Fruit fly (Drosophila melanogaster) whole organism, embryonic: ENCODE measurements around the gene mu2.
A peak's percentile ranks its signal among the peaks of the same experiment; 100 is the strongest.

Experiments used
- Atf3 ChIP-seq: fragments of 200-800 bp; sonication (Bioruptor generic); optimal IDR thresholded peaks from 3 replicates; lab custom pipeline; 2016; ENCODE audit warnings: missing biosample characterization, missing genetic modification characterization
- Atf6 ChIP-seq: fragments of 200-800 bp; sonication (Bioruptor generic); IDR thresholded peaks from 2 replicates; pipeline ENCODE4 v1.3.6; 2022; ENCODE audit warnings: missing biosample characterization, missing genetic modification characterization
- Awh ChIP-seq: fragments of 200-800 bp; sonication (Bioruptor generic); IDR thresholded peaks from 2 replicates; pipeline ENCODE4, ENCODE4 v1.3.6; 2022; ENCODE audit warnings: missing biosample characterization, missing genetic modification characterization
- Bgb ChIP-seq: fragments of 200-800 bp; sonication (Bioruptor generic); IDR thresholded peaks from 2 replicates; pipeline ENCODE4 v1.3.6; 2022; ENCODE audit warnings: missing biosample characterization, missing genetic modification characterization; ENCODE audit not compliant: partially characterized antibody
- CG12769 ChIP-seq: fragments of 200-800 bp; sonication (Bioruptor generic); optimal IDR thresholded peaks from 2 replicates; lab custom pipeline; 2019; ENCODE audit warnings: missing biosample characterization, mild to moderate bottlenecking, missing genetic modification characterization, moderate library complexity
- CG13894 ChIP-seq: fragments of 200-800 bp; sonication (Bioruptor generic); optimal IDR thresholded peaks from 3 replicates; lab custom pipeline; 2018; ENCODE audit warnings: missing biosample characterization, mild to moderate bottlenecking, missing genetic modification characterization, moderate library complexity
- CG16813 ChIP-seq: fragments of 200-800 bp; sonication (Bioruptor generic); IDR thresholded peaks from 3 replicates; pipeline ENCODE4 v1.3.6; 2022; ENCODE audit warnings: missing biosample characterization, missing genetic modification characterization; ENCODE audit not compliant: partially characterized antibody
- CG31365 ChIP-seq: fragments of 200-800 bp; sonication (Bioruptor generic); optimal IDR thresholded peaks from 2 replicates; lab custom pipeline; 2018; ENCODE audit warnings: missing biosample characterization, mild to moderate bottlenecking, missing genetic modification characterization
- CG34224 ChIP-seq: fragments of 200-800 bp; sonication (Bioruptor generic); IDR thresholded peaks from 3 replicates; pipeline ENCODE4 v1.3.6; 2022; ENCODE audit warnings: missing biosample characterization, missing genetic modification characterization; ENCODE audit not compliant: partially characterized antibody
- CG3838 ChIP-seq: fragments of 200-800 bp; sonication (Bioruptor generic); optimal IDR thresholded peaks from 3 replicates; lab custom pipeline; 2016; ENCODE audit warnings: missing biosample characterization, missing genetic modification characterization
- CG5180 ChIP-seq: fragments of 200-800 bp; sonication (Bioruptor generic); optimal IDR thresholded peaks from 3 replicates; lab custom pipeline; 2017; ENCODE audit warnings: missing biosample characterization, missing genetic modification characterization, mild to moderate bottlenecking, moderate library complexity, missing genetic modification reagents
- CG7372 ChIP-seq: fragments of 200-800 bp; sonication (Bioruptor generic); IDR thresholded peaks from 2 replicates; pipeline ENCODE4 v1.3.6; 2022; ENCODE audit warnings: missing biosample characterization, missing genetic modification characterization
- CG8290 ChIP-seq, 3 experiments: fragments of 200-800 bp; sonication (Bioruptor generic); optimal IDR thresholded peaks; 2 replicates each; lab custom pipeline; 2016 to 2019; ENCODE audit warnings: missing biosample characterization in 3 of 3, missing genetic modification characterization in 3 of 3, mild to moderate bottlenecking in 2 of 3, moderate library complexity in 1 of 3
- CG9727 ChIP-seq: fragments of 200-800 bp; sonication (Bioruptor generic); optimal IDR thresholded peaks from 3 replicates; lab custom pipeline; 2017; ENCODE audit warnings: missing biosample characterization, mild to moderate bottlenecking, missing genetic modification characterization
- CHES-1-like ChIP-seq: fragments of 200-800 bp; sonication (Bioruptor generic); optimal IDR thresholded peaks from 2 replicates; lab custom pipeline; 2016; ENCODE audit warnings: missing biosample characterization, missing genetic modification characterization
- CTCF ChIP-seq: fragments of 200-800 bp; sonication (Bioruptor generic); optimal IDR thresholded peaks from 2 replicates; lab custom pipeline; 2017; ENCODE audit warnings: missing biosample characterization, mild to moderate bottlenecking, missing genetic modification characterization, moderate library complexity
- D19A ChIP-seq: fragments of 200-800 bp; optimal IDR thresholded peaks from 3 replicates; lab custom pipeline; 2019; ENCODE audit warnings: missing biosample characterization, mild to moderate bottlenecking, missing genetic modification characterization, moderate library complexity
- Dbx ChIP-seq: fragments of 200-800 bp; sonication (Bioruptor generic); IDR thresholded peaks from 3 replicates; pipeline ENCODE4 v1.3.6; 2022; ENCODE audit warnings: missing biosample characterization, missing genetic modification characterization
- Dll ChIP-seq: fragments of 200-800 bp; sonication (Bioruptor generic); IDR thresholded peaks from 4 replicates; pipeline ENCODE4 v1.3.6; 2022; ENCODE audit warnings: missing biosample characterization, missing genetic modification characterization; ENCODE audit not compliant: partially characterized antibody
- Ets65A ChIP-seq: fragments of 200-800 bp; sonication (Bioruptor generic); peaks from one replicate; lab custom pipeline; 2016; ENCODE audit warnings: missing biosample characterization, missing genetic modification characterization
- Fer3 ChIP-seq: fragments of 200-800 bp; sonication (Bioruptor generic); optimal IDR thresholded peaks from 2 replicates; lab custom pipeline; 2018; ENCODE audit warnings: missing biosample characterization, mild to moderate bottlenecking, missing genetic modification characterization, moderate library complexity
- HLH4C ChIP-seq: fragments of 200-800 bp; sonication (Bioruptor generic); IDR thresholded peaks from 3 replicates; pipeline ENCODE4 v1.3.6; 2022; ENCODE audit warnings: missing biosample characterization, missing genetic modification characterization; ENCODE audit not compliant: partially characterized antibody
- HmgZ ChIP-seq: fragments of 200-800 bp; sonication (Bioruptor generic); optimal IDR thresholded peaks from 2 replicates; lab custom pipeline; 2018; ENCODE audit warnings: missing biosample characterization, mild to moderate bottlenecking, missing genetic modification characterization
- Jarid2 ChIP-seq: fragments of 200-800 bp; sonication (Bioruptor generic); optimal IDR thresholded peaks from 3 replicates; lab custom pipeline; 2017; ENCODE audit warnings: mild to moderate bottlenecking, missing biosample characterization, missing genetic modification reagents, missing genetic modification characterization
- Med ChIP-seq: fragments of 200-800 bp; sonication (Bioruptor generic); peaks from one replicate; lab custom pipeline; 2016; ENCODE audit warnings: missing biosample characterization, missing genetic modification characterization, mild to moderate bottlenecking, inconsistent platforms, moderate library complexity
- Myb ChIP-seq: fragments of 200-800 bp; sonication (Bioruptor generic); optimal IDR thresholded peaks from 2 replicates; lab custom pipeline; 2016; ENCODE audit warnings: missing biosample characterization, missing genetic modification characterization
- PHDP ChIP-seq: fragments of 200-800 bp; sonication (Bioruptor generic); optimal IDR thresholded peaks from 3 replicates; lab custom pipeline; 2018; ENCODE audit warnings: missing biosample characterization, mild to moderate bottlenecking, missing genetic modification characterization, moderate library complexity
- Sry-δ ChIP-seq: fragments of 200-800 bp; sonication (Bioruptor generic); optimal IDR thresholded peaks from 2 replicates; lab custom pipeline; 2016; ENCODE audit warnings: missing biosample characterization, missing genetic modification characterization
- abd-A ChIP-seq: fragments of 200-800 bp; sonication (Bioruptor generic); optimal IDR thresholded peaks from 3 replicates; lab custom pipeline; 2019; ENCODE audit warnings: missing biosample characterization, mild to moderate bottlenecking, missing genetic modification characterization, moderate library complexity
- amos ChIP-seq: fragments of 200-800 bp; sonication (Bioruptor generic); IDR thresholded peaks from 2 replicates; pipeline ENCODE4 v1.3.6; 2022; ENCODE audit warnings: missing biosample characterization, missing genetic modification characterization; ENCODE audit not compliant: partially characterized antibody
- bbx ChIP-seq: fragments of 200-800 bp; sonication (Bioruptor generic); IDR thresholded peaks from 2 replicates; pipeline ENCODE4 v1.3.6; 2022; ENCODE audit warnings: missing biosample characterization, missing genetic modification characterization; ENCODE audit not compliant: partially characterized antibody
- cg ChIP-seq: fragments of 200-800 bp; sonication (Bioruptor generic); optimal IDR thresholded peaks from 3 replicates; lab custom pipeline; 2019; ENCODE audit warnings: missing biosample characterization, mild to moderate bottlenecking, missing genetic modification characterization, moderate library complexity
- chinmo ChIP-seq: fragments of 200-800 bp; sonication (Bioruptor generic); IDR thresholded peaks from 4 replicates; pipeline ENCODE4 v1.3.6; 2022; ENCODE audit warnings: missing biosample characterization, missing genetic modification characterization; ENCODE audit not compliant: partially characterized antibody
- chm ChIP-seq: fragments of 200-800 bp; sonication (Bioruptor generic); IDR thresholded peaks from 2 replicates; pipeline ENCODE4 v1.3.6; 2022; ENCODE audit warnings: missing biosample characterization, missing genetic modification characterization
- ci ChIP-seq: fragments of 200-800 bp; sonication (Bioruptor generic); IDR thresholded peaks from 3 replicates; pipeline ENCODE4 v1.3.6; 2022; ENCODE audit warnings: missing biosample characterization, missing genetic modification characterization
- dan ChIP-seq: fragments of 200-800 bp; sonication (Bioruptor generic); IDR thresholded peaks from 2 replicates; pipeline ENCODE4 v1.3.6; 2022; ENCODE audit warnings: missing biosample characterization, missing genetic modification characterization
- dati ChIP-seq: fragments of 200-800 bp; sonication (Bioruptor generic); IDR thresholded peaks from 2 replicates; pipeline ENCODE4 v1.3.6; 2022; ENCODE audit warnings: missing biosample characterization, missing genetic modification characterization
- grau ChIP-seq: fragments of 200-800 bp; optimal IDR thresholded peaks from 3 replicates; lab custom pipeline; 2019; ENCODE audit warnings: missing biosample characterization, mild to moderate bottlenecking, missing genetic modification characterization, moderate library complexity
- jing ChIP-seq: fragments of 200-800 bp; sonication (Bioruptor generic); optimal IDR thresholded peaks from 2 replicates; lab custom pipeline; 2018; ENCODE audit warnings: missing biosample characterization, mild to moderate bottlenecking, missing genetic modification characterization
- knrl ChIP-seq: fragments of 200-800 bp; sonication (Bioruptor generic); IDR thresholded peaks from 3 replicates; pipeline ENCODE4 v1.3.6; 2022; ENCODE audit warnings: missing biosample characterization, missing genetic modification characterization; ENCODE audit not compliant: partially characterized antibody
- pita ChIP-seq: fragments of 200-800 bp; sonication (Bioruptor generic); optimal IDR thresholded peaks from 2 replicates; lab custom pipeline; 2017; ENCODE audit warnings: missing biosample characterization, mild to moderate bottlenecking, missing genetic modification characterization
- pzg ChIP-seq: fragments of 200-800 bp; sonication (Bioruptor generic); optimal IDR thresholded peaks from 3 replicates; lab custom pipeline; 2018; ENCODE audit warnings: missing biosample characterization, mild to moderate bottlenecking, missing genetic modification characterization, moderate library complexity
- row ChIP-seq: fragments of 200-800 bp; sonication (Bioruptor generic); IDR thresholded peaks from 3 replicates; pipeline ENCODE4 v1.3.6; 2022; ENCODE audit warnings: missing biosample characterization, missing genetic modification characterization
- slbo ChIP-seq: fragments of 200-800 bp; sonication (Bioruptor generic); IDR thresholded peaks from 2 replicates; pipeline ENCODE4 v1.3.6; 2022; ENCODE audit warnings: missing biosample characterization, missing genetic modification characterization

Gene mu2

dm6 chr3L:1976760-1977159 lies 29.5 kb upstream of the mu2 start (continued):
- no peak for TF ChIP-seq CG31365 (tag; lab: Kevin White, UChicago)
- TF ChIP-seq jing, result no peak
- no peak for TF ChIP-seq D19A (tag; lab: Kevin White, UChicago)
- TF ChIP-seq PHDP (tag; lab: Kevin White, UChicago), result no peak
- TF ChIP-seq grau (tag; lab: Kevin White, UChicago), result peak; percentile 12
- peak; percentile 65 for TF ChIP-seq slbo (GFP tag; lab: Robert Waterston, UW)
- no peak for TF ChIP-seq chm (GFP tag; lab: Robert Waterston, UW)
- no peak for TF ChIP-seq CG3838
- TF ChIP-seq Awh (GFP tag; lab: Robert Waterston, UW), result no peak

dm6 chr3L:1971103-1971742 lies 23.9 kb upstream of the mu2 start, which contains the start of the genes CG11815 and acs:
Gene CG11815, minus strand, starts transcription at chr3L:1971200.
Gene acs, plus strand, starts transcription at chr3L:1971638.
- TF ChIP-seq HmgZ (tag; lab: Kevin White, UChicago) (peak; percentile 42), CG16813 (0 out of 3 replicates have a peak, but pooled peaks have one; percentile 23), CG7372 (GFP tag; lab: Robert Waterston, UW) (0 out of 2 replicates have a peak, but pooled peaks have one; percentile 36), chinmo (GFP tag; lab: Robert Waterston, UW) (peak; percentile 55; the same call in 1 of the 4 replicates), HLH4C (GFP tag; lab: Robert Waterston, UW) (0 out of 3 replicates have a peak, but pooled peaks have one; percentile 3), Ets65A (GFP tag; lab: Kevin White, UChicago) (peak; percentile 41), row (GFP tag; lab: Robert Waterston, UW) (no peak), CG5180 (GFP tag; lab: Kevin White, UChicago) (peak; percentile 79), dan (no peak), Atf3 (GFP tag; lab: Kevin White, UChicago) (no peak), amos (peak; percentile 39; the same call in 1 of the 2 replicates), pita (GFP tag; lab: Kevin White, UChicago) (peak; percentile 20), pzg (peak; percentile 3), bbx (GFP tag; lab: Robert Waterston, UW) (peak; percentile 33; the same call in 1 of the 2 replicates), Sry-δ (GFP tag; lab: Kevin White, UChicago) (no peak), Dbx (0 out of 3 replicates have a peak, but pooled peaks have one; percentile 1), CG12769 (tag; lab: Kevin White, UChicago) (peak; percentile 5), Bgb (GFP tag; lab: Robert Waterston, UW) (peak; percentile 81), CG34224 (GFP tag; lab: Robert Waterston, UW) (no peak), dati (GFP tag; lab: Robert Waterston, UW) (no peak), CG8290 (GFP tag; optimal IDR thresholded peaks at IDR 0.05; lab: Kevin White, UChicago) (no peak), CG8290 (tag; optimal IDR thresholded peaks at IDR 0.05; lab: Kevin White, UChicago) (peak in 1 of 2 experiments; percentile 7), Myb (peak; percentile 19), CTCF (GFP tag; lab: Kevin White, UChicago) (peak; percentile 78), Med (GFP tag; lab: Kevin White, UChicago) (peak; percentile 63), knrl (GFP tag; lab: Robert Waterston, UW) (peak; percentile 36; the same call in 1 of the 3 replicates)

- TF ChIP-seq CG9727 (GFP tag; lab: Kevin White, UChicago) (no peak), ci (GFP tag; lab: Robert Waterston, UW) (0 out of 3 replicates have a peak, but pooled peaks have one; percentile 28), Myb (peak; percentile 86), CG13894 (tag; lab: Kevin White, UChicago) (peak; percentile 64), Dll (GFP tag; lab: Robert Waterston, UW) (peak; percentile 41; the same call in 1 of the 4 replicates), Fer3 (tag; lab: Kevin White, UChicago) (peak; percentile 15), chinmo (GFP tag; lab: Robert Waterston, UW) (peak; percentile 68; the same call in 1 of the 4 replicates), CHES-1-like (no peak), HLH4C (GFP tag; lab: Robert Waterston, UW) (no peak), abd-A (tag; lab: Kevin White, UChicago) (peak; percentile 47), Jarid2 (GFP tag; lab: Kevin White, UChicago) (peak; percentile 86), Atf6 (GFP tag; lab: Robert Waterston, UW) (peak; percentile 27; the same call in 1 of the 2 replicates), cg (GFP tag; lab: Kevin White, UChicago) (peak; percentile 46)
Observed at dm6 chr3L:1969539-1970337, 22.5 kb upstream of the mu2 start, which contains the start of gene CG1927. Gene CG1927, minus strand, starts transcription at chr3L:1970079.
